Worm (Caenorhabditis elegans) whole organism, midembryonic: ENCODE measurements around the gene T01H10.11.

Source experiments
- cog-1 ChIP-seq: sonication (generic microtip); optimal IDR thresholded peaks from 2 replicates; lab custom pipeline; 2016; ENCODE audit warnings: missing genetic modification characterization, missing compliant biosample characterization
- flt-1 ChIP-seq: fragments of 200-800 bp; sonication (Bioruptor generic); IDR thresholded peaks from 2 replicates; pipeline ENCODE4 v1.3.6; 2022; ENCODE audit warnings: missing genetic modification characterization, missing compliant biosample characterization
- ref-1 ChIP-seq: fragments of 200-800 bp; sonication (Bioruptor generic); conservative IDR thresholded peaks from 2 replicates; pipeline ENCODE4 v1.3.6; 2022; ENCODE audit warnings: missing genetic modification reagents, missing genetic modification characterization, missing compliant biosample characterization
- ztf-23 ChIP-seq: fragments of 200-800 bp; sonication (Bioruptor generic); IDR thresholded peaks from 2 replicates; pipeline ENCODE4 v1.3.6; 2022; ENCODE audit warnings: missing genetic modification reagents, missing genetic modification characterization, missing compliant biosample characterization

DNA sequence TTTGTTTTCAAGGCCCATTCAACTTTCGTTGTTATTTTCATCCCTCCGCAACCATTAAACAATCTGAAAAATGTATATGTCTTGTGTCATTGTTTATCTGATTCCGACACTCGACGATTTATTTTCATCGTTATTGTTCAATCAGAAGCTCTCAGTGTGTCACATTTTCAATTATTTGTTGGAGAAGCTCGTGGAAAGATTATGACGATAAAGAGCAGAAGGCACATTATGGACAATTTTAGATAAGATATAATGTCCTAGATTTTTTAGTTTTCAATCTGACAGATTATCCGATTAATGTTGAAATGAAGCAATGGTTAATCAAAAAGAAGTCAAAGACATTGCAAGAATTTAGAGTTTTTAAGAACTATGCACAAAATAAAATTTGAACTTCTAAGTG lies 41.7 kb downstream of the T01H10.11 start:
- TF ChIP-seq flt-1 (no peak), ref-1 (GFP tag; lab: Robert Waterston, UW) (no peak), cog-1 (tag; lab: Kevin White, UChicago) (no peak), ztf-23 (GFP tag; lab: Robert Waterston, UW) (no peak)
